Worm (Caenorhabditis elegans) whole organism, L3 larva: ENCODE measurements around the gene C11H1.9.

Source experiments
- ceh-28 ChIP-seq: fragments of 150-350 bp; optimal IDR thresholded peaks from 2 replicates; lab custom pipeline; 2014; ENCODE audit warnings: missing biosample characterization, missing genetic modification reagents, missing genetic modification characterization
- ceh-9 ChIP-seq: sonication (generic microtip); optimal IDR thresholded peaks from 2 replicates; lab custom pipeline; 2018; ENCODE audit warnings: missing biosample characterization, missing genetic modification characterization
- elt-3 ChIP-seq, 3 experiments: fragments of 150-350 bp in 1 of 3; sonication (generic microtip) in 2 of 3; optimal IDR thresholded peaks; 2 replicates in 2 of 3; 4 replicates in 1 of 3; lab custom pipeline; 2014 to 2017; ENCODE audit warnings: missing biosample characterization in 3 of 3, missing genetic modification characterization in 3 of 3
- hmg-11 ChIP-seq: sonication (generic microtip); optimal IDR thresholded peaks from 2 replicates; lab custom pipeline; 2016; ENCODE audit warnings: missing genetic modification characterization, missing compliant biosample characterization
- jun-1 ChIP-seq: fragments of 150-350 bp; optimal IDR thresholded peaks from 2 replicates; lab custom pipeline; 2014; ENCODE audit warnings: missing biosample characterization, missing genetic modification reagents, missing genetic modification characterization
- nhr-28 ChIP-seq: fragments of 150-350 bp; optimal IDR thresholded peaks from 2 replicates; lab custom pipeline; 2014; ENCODE audit warnings: missing biosample characterization, missing genetic modification characterization
- pha-4 ChIP-seq: fragments of 150-350 bp; optimal IDR thresholded peaks from 2 replicates; lab custom pipeline; 2014; ENCODE audit warnings: missing biosample characterization, missing genetic modification reagents, missing genetic modification characterization
- unc-62 ChIP-seq: fragments of 150-350 bp; sonication (generic microtip); optimal IDR thresholded peaks from 4 replicates; lab custom pipeline; 2014; ENCODE audit warnings: missing biosample characterization, missing genetic modification reagents, missing genetic modification characterization
- zag-1 ChIP-seq: fragments of 150-350 bp; optimal IDR thresholded peaks from 2 replicates; lab custom pipeline; 2014; ENCODE audit warnings: missing biosample characterization, missing genetic modification characterization

DNA sequence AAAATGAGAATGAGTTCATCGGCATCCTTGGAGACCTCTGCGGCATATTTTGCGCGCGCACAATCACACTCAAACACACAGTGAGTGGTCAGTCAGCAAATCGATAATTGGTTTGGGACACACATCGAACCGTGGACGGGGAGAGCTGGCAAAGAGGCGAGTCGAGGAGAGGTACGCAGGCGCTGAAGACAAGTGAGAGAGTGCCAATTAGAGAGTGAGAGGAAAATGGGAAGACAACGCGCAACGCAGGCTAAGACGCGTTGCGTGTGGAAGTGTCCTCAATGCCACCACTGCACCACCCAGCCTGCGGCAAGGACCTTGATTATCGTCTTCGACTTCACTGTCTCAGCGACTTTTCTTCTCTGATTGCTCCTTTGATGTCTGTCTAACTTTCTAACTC, 23.0 kb downstream of the C11H1.9 start:
- peak in 1 of 3 experiments; percentile 12 for TF ChIP-seq elt-3 (tag; optimal IDR thresholded peaks at IDR 0.05; lab: Kevin White, UChicago)
- TF ChIP-seq ceh-9 (tag; lab: Kevin White, UChicago): no peak
- no peak for TF ChIP-seq unc-62 (GFP tag; lab: Kevin White, UChicago)
- TF ChIP-seq zag-1 (tag; lab: Kevin White, UChicago): no peak
- peak; percentile 87 for TF ChIP-seq hmg-11 (tag; lab: Kevin White, UChicago)
- peak; percentile 50 for TF ChIP-seq jun-1 (tag; lab: Kevin White, UChicago)
- TF ChIP-seq pha-4 (tag; lab: Kevin White, UChicago): peak; percentile 80
- TF ChIP-seq nhr-28 (tag; lab: Kevin White, UChicago): no peak
- peak; percentile 93 for TF ChIP-seq ceh-28 (tag; lab: Kevin White, UChicago)
